Worm (Caenorhabditis elegans) whole organism, young adult: Measurements from ENCODE around the gene C33E10.10.

Experiments used
- K11D2.4 ChIP-seq: fragments of 200-800 bp; sonication (Bioruptor generic); IDR thresholded peaks from 2 replicates; pipeline ENCODE4 v1.3.6; 2022; ENCODE audit warnings: missing genetic modification reagents, missing genetic modification characterization, missing compliant biosample characterization
- Y79H2A.3 ChIP-seq: fragments of 200-800 bp; sonication (Bioruptor generic); conservative IDR thresholded peaks from 2 replicates; pipeline ENCODE4 v1.3.6; 2022; ENCODE audit warnings: missing genetic modification reagents, missing genetic modification characterization, missing compliant biosample characterization
- ccch-3 ChIP-seq: fragments of 200-800 bp; sonication (Bioruptor generic); optimal IDR thresholded peaks from 2 replicates; lab custom pipeline; 2018; ENCODE audit warnings: mild to moderate bottlenecking, missing genetic modification characterization, missing compliant biosample characterization
- hrde-1 ChIP-seq: sonication (generic microtip); optimal IDR thresholded peaks from 2 replicates; lab custom pipeline; 2016; ENCODE audit warnings: missing genetic modification characterization, mild to moderate bottlenecking, missing compliant biosample characterization, moderate library complexity, missing genotype, missing genetic modification reagents, borderline replicate concordance
- lin-35 ChIP-seq, 3 experiments: fragments of 150-350 bp in 2 of 3; sonication (generic microtip) in 1 of 3; optimal IDR thresholded peaks; 2 replicates each; lab custom pipeline; 2014 to 2018; ENCODE audit warnings: missing biosample characterization in 3 of 3, missing genetic modification characterization in 3 of 3, missing genetic modification reagents in 3 of 3
- unc-62 ChIP-seq: fragments of 150-350 bp; optimal IDR thresholded peaks from 2 replicates; lab custom pipeline; 2014; ENCODE audit warnings: missing biosample characterization, missing genetic modification reagents, missing genetic modification characterization
- ztf-6 ChIP-seq: fragments of 200-800 bp; sonication (Bioruptor generic); IDR thresholded peaks from 2 replicates; pipeline ENCODE4 v1.3.6; 2022; ENCODE audit warnings: missing genetic modification reagents, missing genetic modification characterization, missing compliant biosample characterization

- no peak for TF ChIP-seq unc-62 (GFP tag; lab: Kevin White, UChicago)
- no peak for TF ChIP-seq lin-35 (GFP tag; optimal IDR thresholded peaks at IDR 0.05; lab: Kevin White, UChicago)
- no peak for TF ChIP-seq hrde-1 (tag; lab: Kevin White, UChicago)
- TF ChIP-seq Y79H2A.3 (GFP tag; lab: Robert Waterston, UW), result no peak
- no peak for TF ChIP-seq K11D2.4 (GFP tag; lab: Robert Waterston, UW)
- no peak for TF ChIP-seq ztf-6 (GFP tag; lab: Robert Waterston, UW)
- TF ChIP-seq ccch-3 (GFP tag; lab: Kevin White, UChicago), result no peak
These were observed 27.3 kb upstream of the C33E10.10 start for ce11 chrX:17329075-17329474.
